Worm (Caenorhabditis elegans): Measurements from ENCODE around the gene far-2.

ce11 chrIII:9081763-9082162 lies at the start of gene far-2:
- TF ChIP-seq nhr-77 (tag; optimal IDR thresholded peaks at IDR 0.05) (no peak), aly-2 (tag; optimal IDR thresholded peaks at IDR 0.05) (no peak), nhr-11 (tag; optimal IDR thresholded peaks at IDR 0.05) (no peak), lsy-2 (tag; optimal IDR thresholded peaks at IDR 0.05) (no peak), unc-39 (tag; optimal IDR thresholded peaks at IDR 0.05) (no peak), lin-13 (GFP tag; optimal IDR thresholded peaks at IDR 0.05) (no peak)

Measured in whole organism, L2 larva.